Worm (Caenorhabditis elegans) whole organism, L1 larva: Measurements from ENCODE around the gene nhr-132.

Source experiments
- C04F5.9 ChIP-seq: sonication (generic microtip); optimal IDR thresholded peaks from 2 replicates; lab custom pipeline; 2016; ENCODE audit warnings: missing genetic modification characterization, missing compliant biosample characterization
- C16A3.4 ChIP-seq: fragments of 150-350 bp; optimal IDR thresholded peaks from 2 replicates; lab custom pipeline; 2014; ENCODE audit warnings: missing biosample characterization, missing genetic modification characterization
- Y116A8C.19 ChIP-seq: sonication (generic microtip); optimal IDR thresholded peaks from 2 replicates; lab custom pipeline; 2016; ENCODE audit warnings: missing compliant biosample characterization, missing genetic modification characterization, borderline replicate concordance
- aha-1 ChIP-seq: fragments of 150-350 bp; optimal IDR thresholded peaks from 2 replicates; lab custom pipeline; 2014; ENCODE audit warnings: missing biosample characterization, missing genetic modification characterization
- alr-1 ChIP-seq: fragments of 200-800 bp; sonication (Bioruptor generic); optimal IDR thresholded peaks from 2 replicates; lab custom pipeline; 2018; ENCODE audit warnings: borderline replicate concordance, mild to moderate bottlenecking, missing genetic modification characterization, missing compliant biosample characterization
- aly-2 ChIP-seq: fragments of 150-350 bp; optimal IDR thresholded peaks from 2 replicates; lab custom pipeline; 2014; ENCODE audit warnings: missing biosample characterization, missing genetic modification characterization
- ama-1 ChIP-seq: fragments of 150-350 bp; optimal IDR thresholded peaks from 2 replicates; lab custom pipeline; 2014
- blmp-1 ChIP-seq: fragments of 150-350 bp; optimal IDR thresholded peaks from 2 replicates; lab custom pipeline; 2014; ENCODE audit warnings: missing biosample characterization, missing genetic modification characterization
- ceh-63 ChIP-seq: fragments of 200-800 bp; sonication (Bioruptor generic); optimal IDR thresholded peaks from 2 replicates; lab custom pipeline; 2018; ENCODE audit warnings: mild to moderate bottlenecking, missing genetic modification characterization, missing compliant biosample characterization
- ceh-90 ChIP-seq: sonication (generic microtip); optimal IDR thresholded peaks from 2 replicates; lab custom pipeline; 2016; ENCODE audit warnings: missing genetic modification characterization, missing compliant biosample characterization
- ces-1 ChIP-seq: fragments of 150-350 bp; optimal IDR thresholded peaks from 2 replicates; lab custom pipeline; 2014; ENCODE audit warnings: missing biosample characterization, missing genetic modification reagents, missing genetic modification characterization
- dpl-1 ChIP-seq, 3 experiments: fragments of 150-350 bp in 2 of 3; sonication (generic microtip) in 1 of 3; optimal IDR thresholded peaks; 2 replicates each; lab custom pipeline; 2014 to 2017; ENCODE audit warnings: missing biosample characterization in 3 of 3, missing genetic modification characterization in 3 of 3, missing genetic modification reagents in 3 of 3
- dsc-1 ChIP-seq: sonication (generic microtip); optimal IDR thresholded peaks from 2 replicates; lab custom pipeline; 2016; ENCODE audit warnings: mild to moderate bottlenecking, missing genetic modification characterization, missing compliant biosample characterization
- efl-1 ChIP-seq, 4 experiments: fragments of 150-350 bp; optimal IDR thresholded peaks in 3 of 4; peaks in 1 of 4; 1 replicate in 1 of 4; 2 replicates in 3 of 4; lab custom pipeline; 2014; ENCODE audit warnings: missing biosample characterization in 2 of 4, missing genetic modification characterization in 2 of 4, missing genetic modification reagents in 2 of 4
- efl-3 ChIP-seq: fragments of 200-800 bp; sonication (Bioruptor generic); optimal IDR thresholded peaks from 2 replicates; lab custom pipeline; 2018; ENCODE audit warnings: mild to moderate bottlenecking, missing genetic modification characterization, missing compliant biosample characterization
- egl-13 ChIP-seq: sonication (generic microtip); optimal IDR thresholded peaks from 2 replicates; lab custom pipeline; 2016; ENCODE audit warnings: missing genotype, missing genetic modification reagents, missing genetic modification characterization, missing compliant biosample characterization
- fkh-10 ChIP-seq: sonication (generic microtip); optimal IDR thresholded peaks from 2 replicates; lab custom pipeline; 2017; ENCODE audit warnings: missing biosample characterization, missing genetic modification reagents, missing genetic modification characterization
- fkh-8 ChIP-seq: sonication (generic microtip); optimal IDR thresholded peaks from 2 replicates; lab custom pipeline; 2016; ENCODE audit warnings: mild to moderate bottlenecking, missing genetic modification characterization, missing compliant biosample characterization
- grh-1 ChIP-seq: fragments of 200-800 bp; sonication (Bioruptor generic); IDR thresholded peaks from 2 replicates; pipeline ENCODE4 v1.3.6; 2022; ENCODE audit warnings: missing genetic modification reagents, missing genetic modification characterization, missing compliant biosample characterization
- hpl-2 ChIP-seq: fragments of 150-350 bp; optimal IDR thresholded peaks from 2 replicates; lab custom pipeline; 2014; ENCODE audit warnings: missing biosample characterization, missing genetic modification reagents, missing genetic modification characterization
- isw-1 ChIP-seq: fragments of 200-800 bp; sonication (Bioruptor generic); IDR thresholded peaks from 2 replicates; pipeline ENCODE4 v1.3.6; 2022; ENCODE audit warnings: missing genetic modification characterization, missing compliant biosample characterization
- lin-13 ChIP-seq: fragments of 150-350 bp; optimal IDR thresholded peaks from 2 replicates; lab custom pipeline; 2014; ENCODE audit warnings: missing biosample characterization, missing genetic modification reagents, missing genetic modification characterization
- lin-14 ChIP-seq: fragments of 200-800 bp; sonication (Bioruptor generic); optimal IDR thresholded peaks from 2 replicates; lab custom pipeline; 2018; ENCODE audit warnings: mild to moderate bottlenecking, missing genetic modification characterization, moderate library complexity, missing compliant biosample characterization
- lin-39 ChIP-seq: fragments of 150-350 bp; optimal IDR thresholded peaks from 2 replicates; lab custom pipeline; 2014; ENCODE audit warnings: missing biosample characterization, missing genetic modification reagents, missing genetic modification characterization
- lsy-2 ChIP-seq, 2 experiments: fragments of 150-350 bp; optimal IDR thresholded peaks; 2 replicates each; lab custom pipeline; 2014; ENCODE audit warnings: missing biosample characterization in 2 of 2, missing genetic modification characterization in 2 of 2
- mdl-1 ChIP-seq, 2 experiments: fragments of 150-350 bp; optimal IDR thresholded peaks; 2 replicates each; lab custom pipeline; 2014 to 2017; ENCODE audit warnings: missing biosample characterization in 2 of 2, missing genetic modification characterization in 2 of 2, inconsistent platforms in 1 of 2
- nhr-11 ChIP-seq: fragments of 150-350 bp; optimal IDR thresholded peaks from 2 replicates; lab custom pipeline; 2014; ENCODE audit warnings: missing biosample characterization, missing genetic modification characterization
- nhr-20 ChIP-seq: sonication (generic microtip); optimal IDR thresholded peaks from 2 replicates; lab custom pipeline; 2016; ENCODE audit warnings: mild to moderate bottlenecking, missing genetic modification characterization, missing compliant biosample characterization
- nhr-28 ChIP-seq: fragments of 150-350 bp; optimal IDR thresholded peaks from 2 replicates; lab custom pipeline; 2014; ENCODE audit warnings: missing biosample characterization, missing genetic modification characterization
- nhr-47 ChIP-seq: sonication (generic microtip); optimal IDR thresholded peaks from 2 replicates; lab custom pipeline; 2016; ENCODE audit warnings: mild to moderate bottlenecking, missing genetic modification characterization, moderate library complexity, missing compliant biosample characterization
- nhr-71 ChIP-seq: sonication (generic microtip); optimal IDR thresholded peaks from 2 replicates; lab custom pipeline; 2016; ENCODE audit warnings: mild to moderate bottlenecking, missing genetic modification characterization, moderate library complexity, missing compliant biosample characterization
- nhr-77 ChIP-seq: fragments of 150-350 bp; optimal IDR thresholded peaks from 2 replicates; lab custom pipeline; 2014; ENCODE audit warnings: missing biosample characterization, missing genetic modification characterization
- nhr-84 ChIP-seq: sonication (generic microtip); optimal IDR thresholded peaks from 2 replicates; lab custom pipeline; 2017; ENCODE audit warnings: missing biosample characterization, missing genetic modification characterization
- nhr-85 ChIP-seq: sonication (generic microtip); peaks from one replicate; lab custom pipeline; 2016; ENCODE audit warnings: missing genetic modification characterization, inconsistent platforms, missing compliant biosample characterization
- nhr-90 ChIP-seq: sonication (generic microtip); optimal IDR thresholded peaks from 2 replicates; lab custom pipeline; 2016; ENCODE audit warnings: mild to moderate bottlenecking, missing genetic modification characterization, missing compliant biosample characterization; ENCODE audit not compliant: poor library complexity
- pag-3 ChIP-seq: sonication (generic microtip); optimal IDR thresholded peaks from 2 replicates; lab custom pipeline; 2017; ENCODE audit warnings: missing genetic modification characterization, mild to moderate bottlenecking, missing compliant biosample characterization, antibody characterized with exemption, borderline replicate concordance; ENCODE audit not compliant: insufficient read depth
- pqm-1 ChIP-seq: sonication (generic microtip); optimal IDR thresholded peaks from 3 replicates; lab custom pipeline; 2017; ENCODE audit warnings: missing biosample characterization, missing genetic modification characterization
- skn-1 ChIP-seq: fragments of 150-350 bp; optimal IDR thresholded peaks from 2 replicates; lab custom pipeline; 2014; ENCODE audit warnings: missing biosample characterization, missing genetic modification characterization
- sup-37 ChIP-seq: fragments of 200-800 bp; sonication (Bioruptor generic); optimal IDR thresholded peaks from 2 replicates; lab custom pipeline; 2018; ENCODE audit warnings: mild to moderate bottlenecking, missing genetic modification characterization, missing compliant biosample characterization
- tbx-2 ChIP-seq: sonication (generic microtip); optimal IDR thresholded peaks from 2 replicates; lab custom pipeline; 2016; ENCODE audit warnings: missing genetic modification characterization, missing compliant biosample characterization
- tlp-1 ChIP-seq: fragments of 150-350 bp; optimal IDR thresholded peaks from 2 replicates; lab custom pipeline; 2014; ENCODE audit warnings: missing biosample characterization, missing genetic modification characterization
- unc-130 ChIP-seq: fragments of 150-350 bp; optimal IDR thresholded peaks from 2 replicates; lab custom pipeline; 2017; ENCODE audit warnings: missing biosample characterization, missing genetic modification characterization, inconsistent platforms
- unc-30 ChIP-seq: sonication (generic microtip); optimal IDR thresholded peaks from 2 replicates; lab custom pipeline; 2017; ENCODE audit warnings: missing biosample characterization, missing genetic modification characterization
- unc-62 ChIP-seq: fragments of 150-350 bp; optimal IDR thresholded peaks from 2 replicates; lab custom pipeline; 2014; ENCODE audit warnings: missing biosample characterization, missing genetic modification reagents, missing genetic modification characterization
- vab-15 ChIP-seq: sonication (generic microtip); optimal IDR thresholded peaks from 2 replicates; lab custom pipeline; 2017; ENCODE audit warnings: missing genotype, mild to moderate bottlenecking, missing genetic modification characterization, missing compliant biosample characterization
- ztf-4 ChIP-seq: fragments of 150-350 bp; optimal IDR thresholded peaks from 2 replicates; lab custom pipeline; 2014; ENCODE audit warnings: missing biosample characterization, missing genetic modification characterization

Gene nhr-132

DNA sequence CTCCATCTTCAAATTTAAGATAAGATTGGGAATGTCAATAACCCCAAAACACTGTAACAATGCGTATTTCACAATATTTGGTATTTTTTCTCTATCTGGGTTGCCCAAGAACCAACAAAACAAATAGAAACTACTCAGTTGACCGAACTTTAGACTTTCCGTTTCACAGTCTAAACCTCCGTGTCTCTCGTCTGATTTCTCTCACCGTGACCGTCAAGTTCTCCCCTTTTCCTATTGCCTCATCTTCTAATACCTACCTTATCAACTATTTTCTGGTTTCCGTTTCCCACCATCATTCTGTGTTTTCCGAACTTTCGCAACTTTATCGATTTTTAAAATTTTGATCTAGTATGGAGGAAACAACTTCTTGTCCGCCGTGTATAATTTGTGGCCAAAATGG lies 40.0 kb upstream of the nhr-132 start, which contains the start of gene nhr-131 (continued):
- TF ChIP-seq isw-1 (GFP tag; lab: Robert Waterston, UW): no peak
- TF ChIP-seq lin-39: no peak
- TF ChIP-seq hpl-2 (GFP tag; lab: Kevin White, UChicago): no peak
- TF ChIP-seq ceh-63: no peak
- no peak for TF ChIP-seq ces-1 (GFP tag; lab: Kevin White, UChicago)
- no peak for TF ChIP-seq unc-62 (GFP tag; lab: Kevin White, UChicago)
- TF ChIP-seq alr-1 (tag; lab: Kevin White, UChicago): no peak
- peak; percentile 58 for TF ChIP-seq nhr-20 (tag; lab: Kevin White, UChicago)
- no peak for TF ChIP-seq dsc-1
- TF ChIP-seq unc-30 (tag; lab: Kevin White, UChicago): no peak
- no peak for TF ChIP-seq nhr-28 (tag; lab: Kevin White, UChicago)
- no peak for TF ChIP-seq sup-37 (GFP tag; lab: Kevin White, UChicago)
- no peak for TF ChIP-seq grh-1 (GFP tag; lab: Robert Waterston, UW)
- no peak for TF ChIP-seq vab-15 (tag; lab: Kevin White, UChicago)
- no peak for TF ChIP-seq ama-1 (lab: Kevin White, UChicago)
- peak; percentile 5 for TF ChIP-seq nhr-77 (tag; lab: Kevin White, UChicago)
- TF ChIP-seq C04F5.9 (tag; lab: Kevin White, UChicago): no peak
- TF ChIP-seq Y116A8C.19 (tag; lab: Kevin White, UChicago): no peak
- TF ChIP-seq blmp-1 (tag; lab: Kevin White, UChicago): peak; percentile 51
- TF ChIP-seq lin-14: no peak
- no peak for TF ChIP-seq efl-1 (optimal IDR thresholded peaks at IDR 0.05; lab: Kevin White, UChicago)
- TF ChIP-seq efl-1 (GFP tag; optimal IDR thresholded peaks at IDR 0.05 in 1 of 2; lab: Kevin White, UChicago): peak in 1 of 2 experiments; percentile 61
- peak; percentile 45 for TF ChIP-seq nhr-90 (tag; lab: Kevin White, UChicago)
- TF ChIP-seq nhr-47: no peak
- no peak for TF ChIP-seq lin-13
- no peak for TF ChIP-seq egl-13 (tag; lab: Kevin White, UChicago)
- no peak for TF ChIP-seq efl-3 (GFP tag; lab: Kevin White, UChicago)
- TF ChIP-seq nhr-71 (tag; lab: Kevin White, UChicago): peak; percentile 29
- TF ChIP-seq dpl-1 (GFP tag; optimal IDR thresholded peaks at IDR 0.05; lab: Kevin White, UChicago): no peak
- no peak for TF ChIP-seq pqm-1 (tag; lab: Kevin White, UChicago)
- peak; percentile 6 for TF ChIP-seq tbx-2 (tag; lab: Kevin White, UChicago)
- no peak for TF ChIP-seq ztf-4 (tag; lab: Kevin White, UChicago)
- TF ChIP-seq pag-3 (tag; lab: Kevin White, UChicago): no peak
- TF ChIP-seq mdl-1 (tag; optimal IDR thresholded peaks at IDR 0.05; lab: Kevin White, UChicago): peak in 1 of 2 experiments; percentile 30
- no peak for TF ChIP-seq C16A3.4
- TF ChIP-seq unc-130 (tag; lab: Kevin White, UChicago): no peak
- TF ChIP-seq fkh-10 (GFP tag; lab: Kevin White, UChicago): no peak
- TF ChIP-seq ceh-90 (tag; lab: Kevin White, UChicago): no peak
- no peak for TF ChIP-seq tlp-1 (tag; lab: Kevin White, UChicago)
- TF ChIP-seq aly-2 (tag; lab: Kevin White, UChicago): no peak
- TF ChIP-seq nhr-11 (tag; lab: Kevin White, UChicago): no peak
- TF ChIP-seq nhr-85 (tag; lab: Kevin White, UChicago): peak; percentile 18
- no peak for TF ChIP-seq lsy-2 (tag; optimal IDR thresholded peaks at IDR 0.05; lab: Kevin White, UChicago)
- TF ChIP-seq skn-1 (tag; lab: Kevin White, UChicago): no peak
- TF ChIP-seq nhr-84: no peak
- TF ChIP-seq fkh-8 (tag; lab: Kevin White, UChicago): no peak
- TF ChIP-seq aha-1: no peak
